Worm (Caenorhabditis elegans) whole organism, midembryonic: ENCODE data around the gene F53F4.1.

Experiments used
- T22C8.4 ChIP-seq: fragments of 200-800 bp; sonication (Bioruptor generic); IDR thresholded peaks from 2 replicates; pipeline ENCODE4 v1.3.6; 2022; ENCODE audit warnings: missing genetic modification characterization, missing compliant biosample characterization
- klf-2 ChIP-seq: fragments of 200-800 bp; sonication (Bioruptor generic); conservative IDR thresholded peaks from 2 replicates; pipeline ENCODE4 v1.3.6; 2022; ENCODE audit warnings: missing genetic modification reagents, missing genetic modification characterization, missing compliant biosample characterization

DNA sequence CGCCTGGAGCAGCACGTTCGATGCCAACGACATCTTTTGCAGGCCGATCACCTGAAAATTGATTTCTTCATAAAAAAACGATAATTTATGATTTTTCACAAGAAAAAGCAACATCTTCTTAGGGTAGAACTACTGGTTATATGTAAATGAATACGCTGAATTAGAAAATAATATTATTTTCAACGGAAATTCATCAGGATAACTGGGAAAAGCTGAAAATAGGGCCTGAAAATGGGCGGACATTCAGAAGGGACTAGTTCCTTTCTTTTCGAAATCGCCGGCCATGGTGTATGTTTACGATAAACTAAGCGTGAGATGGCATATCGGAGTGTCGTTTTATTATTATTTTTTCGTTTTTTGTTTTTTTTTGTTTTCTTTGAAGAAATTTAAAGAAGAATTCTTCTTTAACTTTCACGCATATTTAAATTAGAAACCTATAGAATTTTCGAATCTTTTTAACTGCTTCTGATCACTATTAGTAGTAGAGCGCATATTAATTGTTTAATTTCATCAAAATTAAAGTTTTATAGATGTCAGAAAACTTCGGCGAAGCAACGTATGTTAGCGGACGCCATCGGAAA, 41.0 kb downstream of the F53F4.1 start, which contains the start of the genes nduv-2 and F53F4.12:
- TF ChIP-seq T22C8.4 (GFP tag; lab: Robert Waterston, UW): no peak
- no peak for TF ChIP-seq klf-2 (GFP tag; lab: Robert Waterston, UW)
